Fruit fly (Drosophila melanogaster) S2 (cell line): ENCODE data around the gene corolla.

ENCODE experiments used
- CG8478 ChIP-seq: fragments of >200 bp; optimal IDR thresholded peaks from 2 replicates; lab custom pipeline; 2018
- CTCF ChIP-seq, 2 experiments: fragments of >200 bp; optimal IDR thresholded peaks; 2 replicates each; lab custom pipeline; 2018

DNA sequence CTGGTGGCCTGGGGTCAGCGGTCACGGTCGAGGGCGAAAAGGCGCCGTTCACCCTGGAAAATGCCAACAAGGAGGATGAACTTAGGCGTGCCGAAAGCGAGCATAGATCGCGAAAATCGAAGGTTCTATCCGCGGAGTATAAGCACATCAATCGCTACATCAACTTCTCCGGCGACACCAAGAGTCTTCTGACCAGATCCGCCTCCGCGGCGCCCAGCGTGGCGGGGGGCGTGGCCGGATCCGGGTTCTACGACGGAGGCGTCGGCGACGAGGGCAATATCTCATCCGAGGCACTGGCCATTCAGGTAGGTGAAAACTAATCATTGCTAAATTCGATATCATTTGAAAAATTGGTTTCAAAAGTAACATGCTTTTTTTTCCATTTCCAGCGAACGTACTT is 34.2 kb downstream of the corolla start:
- TF ChIP-seq CG8478 (lab: Kevin White, UChicago) (no peak), CTCF (optimal IDR thresholded peaks at IDR 0.05; lab: Kevin White, UChicago) (no peak)
